Worm (Caenorhabditis elegans): ENCODE measurements around the gene sra-29.

sra-29 gene

ce11 chrII:6592251-6592650, 16.7 kb upstream of the sra-29 start, which contains the start of gene C56C10.9:
Gene C56C10.9, minus strand, starts transcription at chrII:6592351.
- TF ChIP-seq zim-3 (tag; optimal IDR thresholded peaks at IDR 0.05) (no peak), ztf-28 (GFP tag; IDR thresholded peaks at IDR 0.05) (no peak), unc-62 (GFP tag; optimal IDR thresholded peaks at IDR 0.05) (no peak)

- TF ChIP-seq hrde-1 (tag; optimal IDR thresholded peaks at IDR 0.05; ENCODE audit: borderline replicate concordance), result peak; percentile 26
- TF ChIP-seq nfyb-1 (GFP tag; IDR thresholded peaks at IDR 0.05), result peak; percentile 72; the same call in 1 of the 2 replicates
- 0 out of 2 replicates have a peak, but pooled peaks have one; percentile 9 for TF ChIP-seq dox-1 (GFP tag; IDR thresholded peaks at IDR 0.05)
- TF ChIP-seq attf-6 (GFP tag; IDR thresholded peaks at IDR 0.05), result no peak
- no peak for TF ChIP-seq cebp-1 (GFP tag; IDR thresholded peaks at IDR 0.05)
- peak; percentile 46 for TF ChIP-seq cebp-1 (tag; optimal IDR thresholded peaks at IDR 0.05)
- no peak for TF ChIP-seq him-1 (tag; optimal IDR thresholded peaks at IDR 0.05)
- 0 out of 2 replicates have a peak, but pooled peaks have one; percentile 33 for TF ChIP-seq madf-6 (GFP tag; IDR thresholded peaks at IDR 0.05)
- TF ChIP-seq die-1 (tag; optimal IDR thresholded peaks at IDR 0.05), result no peak
- TF ChIP-seq mxl-1 (tag; optimal IDR thresholded peaks at IDR 0.05), result peak; percentile 26
- no peak for TF ChIP-seq aptf-2 (GFP tag; conservative IDR thresholded peaks at IDR 0.05)
- peak; percentile 21; the same call in 1 of the 2 replicates for TF ChIP-seq hmg-1.2 (GFP tag; IDR thresholded peaks at IDR 0.05)
- TF ChIP-seq nhr-90 (tag; optimal IDR thresholded peaks at IDR 0.05), result peak; percentile 15
- peak; percentile 54 for TF ChIP-seq T26A5.8 (tag; optimal IDR thresholded peaks at IDR 0.05)
- peak; percentile 42 for TF ChIP-seq F52B5.7 (tag; optimal IDR thresholded peaks at IDR 0.05)
- 0 out of 2 replicates have a peak, but pooled peaks have one; percentile 15 for TF ChIP-seq K11D2.4 (GFP tag; IDR thresholded peaks at IDR 0.05)
- no peak for TF ChIP-seq F10E7.11 (tag; optimal IDR thresholded peaks at IDR 0.05)
- no peak for TF ChIP-seq athp-1 (tag; optimal IDR thresholded peaks at IDR 0.05)
- TF ChIP-seq let-607 (tag; optimal IDR thresholded peaks at IDR 0.05), result no peak
- no peak for TF ChIP-seq sdz-38 (tag; optimal IDR thresholded peaks at IDR 0.05)
- no peak for TF ChIP-seq B0261.1 (tag; optimal IDR thresholded peaks at IDR 0.05)
- 0 out of 2 replicates have a peak, but pooled peaks have one; percentile 27 for TF ChIP-seq ekl-4 (GFP tag; IDR thresholded peaks at IDR 0.05)
- peak; percentile 55; the same call in 1 of the 2 replicates for TF ChIP-seq B0336.3 (GFP tag; IDR thresholded peaks at IDR 0.05)
- 0 out of 2 replicates have a peak, but pooled peaks have one; percentile 53 for TF ChIP-seq Y95B8A.8 (GFP tag; IDR thresholded peaks at IDR 0.05)
- TF ChIP-seq madf-8 (GFP tag; conservative IDR thresholded peaks at IDR 0.05), result no peak
Observed at ce11 chrII:6591000-6591399, 15.5 kb upstream of the sra-29 start.

- TF ChIP-seq lin-26 (GFP tag; IDR thresholded peaks at IDR 0.05), result 0 out of 2 replicates have a peak, but pooled peaks have one; percentile 19
- TF ChIP-seq aptf-2 (GFP tag; conservative IDR thresholded peaks at IDR 0.05), result no peak
Observed at ce11 chrII:6589408-6589807, 13.9 kb upstream of the sra-29 start, which contains the start of gene vps-32.1. Gene vps-32.1, plus strand, starts transcription at chrII:6589708.

- TF ChIP-seq unc-62 (GFP tag; optimal IDR thresholded peaks at IDR 0.05), result peak; percentile 95
- peak; percentile 87 for TF ChIP-seq repo-1 (tag; optimal IDR thresholded peaks at IDR 0.05)
- TF ChIP-seq dpl-1 (GFP tag; optimal IDR thresholded peaks at IDR 0.05), result peak; percentile 36
- peak; percentile 91 for TF ChIP-seq athp-1 (tag; optimal IDR thresholded peaks at IDR 0.05)
- TF ChIP-seq ZK185.1 (tag; optimal IDR thresholded peaks at IDR 0.05; ENCODE audit: poor library complexity, severe bottlenecking), result peak; percentile 86
- no peak for TF ChIP-seq lag-1 (GFP tag; IDR thresholded peaks at IDR 0.05)
- TF ChIP-seq T26A5.8 (tag; optimal IDR thresholded peaks at IDR 0.05), result no peak
- TF ChIP-seq rec-8 (tag; optimal IDR thresholded peaks at IDR 0.05), result peak in 1 of 2 experiments; percentile 65
- TF ChIP-seq atf-7 (tag; optimal IDR thresholded peaks at IDR 0.05), result peak; percentile 82
- TF ChIP-seq lsl-1 (GFP tag; optimal IDR thresholded peaks at IDR 0.05), result peak; percentile 81
- TF ChIP-seq madf-8 (GFP tag; conservative IDR thresholded peaks at IDR 0.05), result peak; percentile 71
- TF ChIP-seq mes-4 (tag; optimal IDR thresholded peaks at IDR 0.05), result no peak
- peak; percentile 86 for TF ChIP-seq ceh-100 (GFP tag; IDR thresholded peaks at IDR 0.05)
- TF ChIP-seq ztf-3 (GFP tag; optimal IDR thresholded peaks at IDR 0.05), result peak; percentile 30
- TF ChIP-seq F22D6.2 (tag; optimal IDR thresholded peaks at IDR 0.05), result peak; percentile 48
- peak; percentile 99 for TF ChIP-seq cebp-1 (GFP tag; IDR thresholded peaks at IDR 0.05)
- TF ChIP-seq cebp-1 (tag; optimal IDR thresholded peaks at IDR 0.05), result peak; percentile 100
- TF ChIP-seq lsy-27 (tag; optimal IDR thresholded peaks at IDR 0.05; ENCODE audit: borderline replicate concordance, insufficient read depth), result no peak
- 0 out of 2 replicates have a peak, but pooled peaks have one; percentile 45 for TF ChIP-seq egrh-3 (GFP tag; IDR thresholded peaks at IDR 0.05)
Observed at ce11 chrII:6588605-6589292, 13.2 kb upstream of the sra-29 start, which contains the start of gene icd-1. Gene icd-1, minus strand, starts transcription at chrII:6588655.
